Fruit fly (Drosophila melanogaster) whole organism, prepupa: ENCODE results near the gene hdm.

Experiments used
- Blimp-1 ChIP-seq: fragments of 200-800 bp; sonication (Bioruptor generic); optimal IDR thresholded peaks from 3 replicates; lab custom pipeline; 2017; ENCODE audit warnings: missing biosample characterization, missing genetic modification characterization, mild to moderate bottlenecking, moderate library complexity, missing genetic modification reagents
- CG16779 ChIP-seq: fragments of 200-800 bp; sonication (Bioruptor generic); optimal IDR thresholded peaks from 3 replicates; lab custom pipeline; 2017; ENCODE audit warnings: missing biosample characterization, mild to moderate bottlenecking, missing genetic modification characterization
- CG3919 ChIP-seq: fragments of 200-800 bp; sonication (Bioruptor generic); optimal IDR thresholded peaks from 3 replicates; lab custom pipeline; 2016; ENCODE audit warnings: missing biosample characterization, missing genetic modification characterization
- CG6163 ChIP-seq: fragments of 200-800 bp; sonication (Bioruptor generic); IDR thresholded peaks from 3 replicates; pipeline ENCODE4 v1.3.6; 2022; ENCODE audit warnings: missing biosample characterization, missing genetic modification characterization
- CG6854 ChIP-seq: fragments of 200-800 bp; sonication (Bioruptor generic); optimal IDR thresholded peaks from 2 replicates; lab custom pipeline; 2017; ENCODE audit warnings: missing biosample characterization, mild to moderate bottlenecking, missing genetic modification characterization
- CG8319 ChIP-seq: fragments of 200-800 bp; sonication (Bioruptor generic); optimal IDR thresholded peaks from 3 replicates; lab custom pipeline; 2016; ENCODE audit warnings: missing biosample characterization, missing genetic modification characterization
- Eip75B ChIP-seq: fragments of 200-800 bp; sonication (Bioruptor generic); optimal IDR thresholded peaks from 3 replicates; lab custom pipeline; 2016; ENCODE audit warnings: missing biosample characterization, missing genetic modification characterization
- Eip78C ChIP-seq: fragments of 200-800 bp; sonication (Bioruptor generic); peaks from one replicate; lab custom pipeline; 2016; ENCODE audit warnings: missing biosample characterization, missing genetic modification characterization
- Met ChIP-seq: fragments of 200-800 bp; sonication (Bioruptor generic); optimal IDR thresholded peaks from 3 replicates; lab custom pipeline; 2016; ENCODE audit warnings: missing biosample characterization, missing genetic modification characterization
- OdsH ChIP-seq: fragments of 200-800 bp; sonication (Bioruptor generic); optimal IDR thresholded peaks from 3 replicates; lab custom pipeline; 2016; ENCODE audit warnings: missing biosample characterization, missing genetic modification characterization
- achi ChIP-seq: fragments of 200-800 bp; sonication (Bioruptor generic); optimal IDR thresholded peaks from 3 replicates; lab custom pipeline; 2016; ENCODE audit warnings: missing biosample characterization, missing genetic modification characterization
- fd59A ChIP-seq: fragments of 200-800 bp; sonication (Bioruptor generic); optimal IDR thresholded peaks from 2 replicates; lab custom pipeline; 2017; ENCODE audit warnings: missing biosample characterization, mild to moderate bottlenecking, missing genetic modification characterization, missing genetic modification reagents
- fkh ChIP-seq: fragments of 200-800 bp; sonication (Bioruptor generic); optimal IDR thresholded peaks from 3 replicates; lab custom pipeline; 2017; ENCODE audit warnings: missing biosample characterization, mild to moderate bottlenecking, missing genetic modification characterization, moderate library complexity
- lz ChIP-seq: fragments of 200-800 bp; sonication (Bioruptor generic); optimal IDR thresholded peaks from 3 replicates; lab custom pipeline; 2016; ENCODE audit warnings: missing biosample characterization, missing genetic modification characterization
- spab ChIP-seq: fragments of 200-800 bp; sonication (Bioruptor generic); optimal IDR thresholded peaks from 2 replicates; lab custom pipeline; 2017; ENCODE audit warnings: missing biosample characterization, mild to moderate bottlenecking, missing genetic modification characterization, missing genetic modification reagents
- ss ChIP-seq, 2 experiments: fragments of 200-800 bp; sonication (Bioruptor generic); optimal IDR thresholded peaks; 2 replicates in 1 of 2; 3 replicates in 1 of 2; lab custom pipeline; 2017 to 2018; ENCODE audit warnings: mild to moderate bottlenecking in 2 of 2, missing biosample characterization in 2 of 2, missing genetic modification characterization in 2 of 2, moderate library complexity in 1 of 2
- svp ChIP-seq: fragments of 200-800 bp; sonication (Bioruptor generic); peaks from one replicate; lab custom pipeline; 2016; ENCODE audit warnings: missing biosample characterization, missing genetic modification characterization
- vri ChIP-seq: fragments of 200-800 bp; sonication (Bioruptor generic); optimal IDR thresholded peaks from 3 replicates; lab custom pipeline; 2016; ENCODE audit warnings: missing biosample characterization, mild to moderate bottlenecking, missing genetic modification characterization

The hdm gene

dm6 chrX:7873172-7873930 lies 46.6 kb downstream of the hdm start, which contains the start of gene dec:
Gene dec, minus strand, starts transcription at chrX:7873222.
- TF ChIP-seq achi (no peak), spab (GFP tag; lab: Kevin White, UChicago) (no peak), svp (GFP tag; lab: Kevin White, UChicago) (no peak), CG16779 (tag; lab: Kevin White, UChicago) (no peak), Eip78C (GFP tag; lab: Kevin White, UChicago) (no peak), Met (GFP tag; lab: Kevin White, UChicago) (no peak), OdsH (GFP tag; lab: Kevin White, UChicago) (no peak), CG8319 (no peak), fkh (GFP tag; lab: Kevin White, UChicago) (no peak), Blimp-1 (GFP tag; lab: Kevin White, UChicago) (no peak), Eip75B (GFP tag; lab: Kevin White, UChicago) (no peak), lz (GFP tag; lab: Kevin White, UChicago) (no peak), CG3919 (GFP tag; lab: Kevin White, UChicago) (no peak), CG6163 (no peak), vri (GFP tag; lab: Kevin White, UChicago) (no peak), CG6854 (GFP tag; lab: Kevin White, UChicago) (no peak), fd59A (GFP tag; lab: Kevin White, UChicago) (no peak), ss (GFP tag; optimal IDR thresholded peaks at IDR 0.05; lab: Kevin White, UChicago) (no peak)
